Worm (Caenorhabditis elegans) whole organism, L2 larva: ENCODE data around the gene clc-7.

Experiments
- egl-27 ChIP-seq: sonication (generic microtip); optimal IDR thresholded peaks from 3 replicates; lab custom pipeline; 2017; ENCODE audit warnings: missing biosample characterization, missing genetic modification reagents, missing genetic modification characterization
- nhr-6 ChIP-seq: fragments of 150-350 bp; optimal IDR thresholded peaks from 2 replicates; lab custom pipeline; 2014; ENCODE audit warnings: missing biosample characterization, missing genetic modification characterization
- zag-1 ChIP-seq: fragments of 150-350 bp; optimal IDR thresholded peaks from 2 replicates; lab custom pipeline; 2014; ENCODE audit warnings: missing biosample characterization, missing genetic modification characterization
- ztf-11 ChIP-seq: sonication (generic microtip); optimal IDR thresholded peaks from 2 replicates; lab custom pipeline; 2017; ENCODE audit warnings: missing biosample characterization, missing genetic modification characterization
- ztf-4 ChIP-seq: fragments of 150-350 bp; optimal IDR thresholded peaks from 2 replicates; lab custom pipeline; 2014; ENCODE audit warnings: missing biosample characterization, missing genetic modification characterization

DNA sequence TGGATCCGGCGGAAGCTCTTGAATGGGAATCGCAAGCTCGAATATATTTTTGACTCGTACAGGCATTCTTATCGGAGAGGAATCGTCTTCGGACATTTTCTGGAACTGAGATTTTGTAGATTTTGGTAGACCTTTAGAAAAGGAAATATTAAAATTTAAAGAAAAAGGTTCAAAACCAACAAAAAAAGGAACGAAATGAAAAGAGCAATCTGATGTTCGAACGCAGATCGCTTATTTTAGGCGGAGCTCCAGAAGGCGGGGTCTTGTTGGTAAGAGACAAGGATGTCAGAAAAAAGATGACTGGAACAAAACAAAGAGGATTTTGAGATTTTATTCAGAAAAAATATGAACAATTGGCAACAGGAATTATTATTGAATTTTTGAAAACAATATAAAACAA is 39.0 kb downstream of the clc-7 start, which contains the start of gene C42D8.9:
- TF ChIP-seq ztf-11 (no peak), nhr-6 (no peak), ztf-4 (tag; lab: Kevin White, UChicago) (no peak), egl-27 (no peak), zag-1 (no peak)
